Fruit fly (Drosophila melanogaster) S2 (cell line): ENCODE results near the gene CG2124.

Experiments used
- CG8478 ChIP-seq: fragments of >200 bp; optimal IDR thresholded peaks from 2 replicates; lab custom pipeline; 2018
- CTCF ChIP-seq, 2 experiments: fragments of >200 bp; optimal IDR thresholded peaks; 2 replicates each; lab custom pipeline; 2018

- no peak for TF ChIP-seq CTCF (optimal IDR thresholded peaks at IDR 0.05; lab: Kevin White, UChicago)
- no peak for TF ChIP-seq CG8478 (lab: Kevin White, UChicago)
Measured at dm6 chrX:10602057-10602764, 6.3 kb downstream of the CG2124 start, which contains the start of gene CG1628.
